Worm (Caenorhabditis elegans) whole organism, mixed stage, embryonic: Measurements from ENCODE around the gene nspc-14.

Experiments
- elt-1 ChIP-seq: sonication (generic microtip); optimal IDR thresholded peaks from 2 replicates; lab custom pipeline; 2017; ENCODE audit warnings: missing genetic modification characterization, mild to moderate bottlenecking, missing compliant biosample characterization, antibody characterized with exemption, moderate library complexity, borderline replicate concordance; ENCODE audit not compliant: insufficient read depth
- elt-3 ChIP-seq: fragments of 150-350 bp; optimal IDR thresholded peaks from 2 replicates; lab custom pipeline; 2014; ENCODE audit warnings: missing biosample characterization, missing genetic modification characterization
- nhr-28 ChIP-seq: fragments of 150-350 bp; optimal IDR thresholded peaks from 2 replicates; lab custom pipeline; 2014; ENCODE audit warnings: missing biosample characterization, missing genetic modification characterization

- TF ChIP-seq nhr-28 (tag; lab: Kevin White, UChicago) (no peak), elt-3 (no peak), elt-1 (tag; lab: Kevin White, UChicago) (no peak)
Measured at ce11 chrX:12375783-12376182, 16.9 kb upstream of the nspc-14 start.
